Worm (Caenorhabditis elegans): Measurements from ENCODE around the gene Y57G11C.20.
A peak's percentile ranks its signal among the peaks of the same experiment; 100 is the strongest.

Y57G11C.20 gene

ce11 chrIV:14836885-14837284 is 6.3 kb upstream of the Y57G11C.20 start, which contains the start of gene Y57G11C.22:
TSS of gene Y57G11C.22 (plus strand) at chrIV:14837211.
- TF ChIP-seq dpl-1 (GFP tag; optimal IDR thresholded peaks at IDR 0.05), result peak in 1 of 3 experiments; percentile 26
- TF ChIP-seq nhr-20 (tag; optimal IDR thresholded peaks at IDR 0.05), result peak; percentile 5
- no peak for TF ChIP-seq blmp-1 (tag; optimal IDR thresholded peaks at IDR 0.05)
- TF ChIP-seq Y116A8C.19 (tag; optimal IDR thresholded peaks at IDR 0.05; ENCODE audit: borderline replicate concordance), result no peak
- TF ChIP-seq tbx-2 (tag; optimal IDR thresholded peaks at IDR 0.05), result peak; percentile 39
- peak; percentile 16 to 66 (median 27) for TF ChIP-seq ceh-82 (tag; optimal IDR thresholded peaks at IDR 0.05)
- peak; percentile 36 for TF ChIP-seq xbp-1 (tag; optimal IDR thresholded peaks at IDR 0.05)
- TF ChIP-seq unc-86 (tag; optimal IDR thresholded peaks at IDR 0.05), result peak; percentile 63
- peak; percentile 14 for TF ChIP-seq sox-4 (tag; optimal IDR thresholded peaks at IDR 0.05)
- peak; percentile 67 for TF ChIP-seq nhr-47 (tag; optimal IDR thresholded peaks at IDR 0.05)
- TF ChIP-seq vab-15 (tag; optimal IDR thresholded peaks at IDR 0.05), result no peak
- peak; percentile 72 for TF ChIP-seq swsn-7 (tag; optimal IDR thresholded peaks at IDR 0.05)
- no peak for TF ChIP-seq elt-3 (tag; optimal IDR thresholded peaks at IDR 0.05)
- peak; percentile 29 for TF ChIP-seq nhr-19 (GFP tag; conservative IDR thresholded peaks at IDR 0.05)
- no peak for TF ChIP-seq efl-3 (GFP tag; optimal IDR thresholded peaks at IDR 0.05)
- TF ChIP-seq efl-1 (optimal IDR thresholded peaks at IDR 0.05), result peak; percentile 71 to 82
- TF ChIP-seq efl-1 (GFP tag; optimal IDR thresholded peaks at IDR 0.05 in 1 of 2), result peak in 1 of 2 experiments; percentile 64
- TF ChIP-seq rnt-1 (tag; optimal IDR thresholded peaks at IDR 0.05), result no peak
- peak; percentile 5 for TF ChIP-seq pax-3 (tag; optimal IDR thresholded peaks at IDR 0.05)
- no peak for TF ChIP-seq ceh-63 (GFP tag; optimal IDR thresholded peaks at IDR 0.05)
- TF ChIP-seq dsc-1 (tag; optimal IDR thresholded peaks at IDR 0.05), result peak; percentile 79
- peak; percentile 16 to 43 for TF ChIP-seq lsy-2 (tag; optimal IDR thresholded peaks at IDR 0.05)
- TF ChIP-seq fkh-8 (tag; optimal IDR thresholded peaks at IDR 0.05), result peak; percentile 39
- TF ChIP-seq nhr-71 (tag; optimal IDR thresholded peaks at IDR 0.05), result peak; percentile 63
- TF ChIP-seq C16A3.4 (tag; optimal IDR thresholded peaks at IDR 0.05), result no peak
- TF ChIP-seq mep-1 (tag; optimal IDR thresholded peaks at IDR 0.05), result peak; percentile 44
- TF ChIP-seq snu-23 (GFP tag; optimal IDR thresholded peaks at IDR 0.05), result peak; percentile 62

ce11 chrIV:14838095-14838494 is 5.1 kb upstream of the Y57G11C.20 start:
- TF ChIP-seq nhr-47 (tag; optimal IDR thresholded peaks at IDR 0.05), result peak; percentile 93
- peak in 1 of 2 experiments; percentile 40 for TF ChIP-seq mdl-1 (tag; optimal IDR thresholded peaks at IDR 0.05)
- TF ChIP-seq mab-9 (GFP tag; IDR thresholded peaks at IDR 0.05), result peak; percentile 78
- peak; percentile 93 for TF ChIP-seq nhr-90 (tag; optimal IDR thresholded peaks at IDR 0.05; ENCODE audit: poor library complexity)
- TF ChIP-seq swsn-7 (tag; optimal IDR thresholded peaks at IDR 0.05), result peak; percentile 92
- TF ChIP-seq mep-1 (tag; optimal IDR thresholded peaks at IDR 0.05), result peak; percentile 85
- TF ChIP-seq egl-13 (tag; optimal IDR thresholded peaks at IDR 0.05), result no peak
- TF ChIP-seq zip-4 (GFP tag; optimal IDR thresholded peaks at IDR 0.05), result peak; percentile 58
- no peak for TF ChIP-seq nhr-237 (tag; optimal IDR thresholded peaks at IDR 0.05)
- TF ChIP-seq mef-2 (tag; optimal IDR thresholded peaks at IDR 0.05), result no peak
- TF ChIP-seq fkh-8 (tag; optimal IDR thresholded peaks at IDR 0.05), result peak; percentile 49
- TF ChIP-seq nhr-84 (tag; optimal IDR thresholded peaks at IDR 0.05), result no peak
- TF ChIP-seq xbp-1 (tag; optimal IDR thresholded peaks at IDR 0.05), result peak; percentile 75
- TF ChIP-seq aha-1 (tag; optimal IDR thresholded peaks at IDR 0.05), result no peak
- TF ChIP-seq lin-15B (tag; optimal IDR thresholded peaks at IDR 0.05), result peak; percentile 5
- peak; percentile 44 for TF ChIP-seq blmp-1 (tag; optimal IDR thresholded peaks at IDR 0.05)
- TF ChIP-seq unc-98 (GFP tag; IDR thresholded peaks at IDR 0.05), result no peak
- peak; percentile 51 for TF ChIP-seq hpl-2 (GFP tag; optimal IDR thresholded peaks at IDR 0.05)
- TF ChIP-seq lir-3 (tag; optimal IDR thresholded peaks at IDR 0.05; ENCODE audit: poor library complexity), result peak; percentile 64
- no peak for TF ChIP-seq vab-15 (tag; optimal IDR thresholded peaks at IDR 0.05)
- peak; percentile 58 for TF ChIP-seq fkh-4 (tag; optimal IDR thresholded peaks at IDR 0.05; ENCODE audit: borderline replicate concordance)
- peak; percentile 97 for TF ChIP-seq nhr-85 (tag)
- peak; percentile 60 for TF ChIP-seq ceh-88 (GFP tag; IDR thresholded peaks at IDR 0.05)
- TF ChIP-seq alr-1 (tag; optimal IDR thresholded peaks at IDR 0.05; ENCODE audit: borderline replicate concordance), result no peak
- peak; percentile 40 for TF ChIP-seq elt-2 (tag; optimal IDR thresholded peaks at IDR 0.05)
- TF ChIP-seq pqm-1 (tag; optimal IDR thresholded peaks at IDR 0.05), result no peak
- TF ChIP-seq snpc-4 (tag; optimal IDR thresholded peaks at IDR 0.05), result peak; percentile 55
- no peak for TF ChIP-seq egl-27 (tag; optimal IDR thresholded peaks at IDR 0.05)
- peak; percentile 32; the same call in 1 of the 2 replicates for TF ChIP-seq isw-1 (GFP tag; IDR thresholded peaks at IDR 0.05)
- TF ChIP-seq ets-5 (GFP tag; IDR thresholded peaks at IDR 0.05), result no peak
- TF ChIP-seq ceh-63 (GFP tag; optimal IDR thresholded peaks at IDR 0.05), result no peak
- TF ChIP-seq ceh-82 (tag; optimal IDR thresholded peaks at IDR 0.05), result peak; percentile 38 to 68 (median 56)
- TF ChIP-seq nhr-28 (tag; optimal IDR thresholded peaks at IDR 0.05), result no peak

Data from whole organism, L1 larva.